Fruit fly (Drosophila melanogaster) S2 (cell line): Measurements from ENCODE around the gene Sgs7.

Experiments used
- CG8478 ChIP-seq: fragments of >200 bp; optimal IDR thresholded peaks from 2 replicates; lab custom pipeline; 2018
- CTCF ChIP-seq, 2 experiments: fragments of >200 bp; optimal IDR thresholded peaks; 2 replicates each; lab custom pipeline; 2018

The Sgs7 gene

DNA sequence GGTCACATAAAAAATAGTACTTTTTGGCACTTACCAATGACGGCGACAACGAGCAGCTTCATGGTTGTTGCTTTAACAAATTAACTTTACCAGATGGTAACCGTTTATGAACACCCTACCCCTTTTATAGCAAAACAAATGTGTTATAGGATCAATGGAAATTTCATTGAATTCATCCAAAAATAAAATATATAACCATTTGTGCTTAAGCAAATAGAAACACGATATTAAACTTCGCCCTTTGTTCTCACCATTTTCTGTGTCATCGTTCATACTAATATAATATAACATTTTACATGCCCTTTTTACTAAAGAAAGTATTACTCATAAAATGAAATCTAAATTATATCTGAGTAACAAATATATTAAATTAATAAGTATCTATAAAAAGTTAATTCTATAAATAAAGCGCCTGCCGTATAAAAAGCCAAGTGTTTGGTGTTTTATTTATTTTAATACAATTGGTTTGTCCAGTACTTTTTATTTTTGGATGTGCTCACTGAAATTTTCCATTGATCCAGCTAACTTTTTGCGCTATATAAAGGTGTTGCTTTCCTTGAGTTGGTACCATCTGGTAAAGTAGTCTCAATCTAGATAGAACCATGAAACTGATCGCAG lies at the start of gene Sgs7, which contains the start of gene Sgs8:
TSS of gene Sgs7 (plus strand) at position 568 of the 618 bp plus-strand sequence.
TSS of gene Sgs8 (minus strand) at position 101 of the 618 bp plus-strand sequence.
- no peak for TF ChIP-seq CG8478 (lab: Kevin White, UChicago)
- no peak for TF ChIP-seq CTCF (optimal IDR thresholded peaks at IDR 0.05; lab: Kevin White, UChicago)

dm6 chr3L:11465371-11465914 lies 44.2 kb upstream of the Sgs7 start, which contains the start of gene Fum3:
TSS of gene Fum3 (minus strand) at chr3L:11465864.
- TF ChIP-seq CG8478 (lab: Kevin White, UChicago) (no peak), CTCF (optimal IDR thresholded peaks at IDR 0.05; lab: Kevin White, UChicago) (no peak)

DNA sequence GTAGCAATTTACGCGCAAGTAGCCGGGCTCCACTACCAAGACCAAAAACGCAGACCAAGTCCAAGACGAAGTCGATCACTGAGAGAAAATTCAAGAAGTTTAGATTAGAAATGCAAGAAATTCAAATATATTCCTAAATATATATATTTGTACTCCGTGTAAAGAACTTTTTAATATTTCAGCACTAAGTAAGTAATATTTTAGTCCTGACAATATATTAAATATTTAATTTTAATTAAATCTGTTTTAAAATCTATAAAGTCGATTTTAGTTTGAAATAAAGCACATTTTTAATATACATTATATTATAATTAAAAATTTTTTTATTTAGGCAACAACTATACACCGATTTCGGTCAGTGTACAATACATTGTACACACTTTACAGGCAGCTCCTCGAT lies 42.7 kb upstream of the Sgs7 start:
- TF ChIP-seq CG8478 (lab: Kevin White, UChicago) (no peak), CTCF (optimal IDR thresholded peaks at IDR 0.05; lab: Kevin White, UChicago) (no peak)

dm6 chr3L:11472388-11472787 lies 37.3 kb upstream of the Sgs7 start:
- TF ChIP-seq CTCF (optimal IDR thresholded peaks at IDR 0.05; lab: Kevin White, UChicago): no peak
- no peak for TF ChIP-seq CG8478 (lab: Kevin White, UChicago)

dm6 chr3L:11472991-11473390 lies 36.7 kb upstream of the Sgs7 start, which contains the start of gene Vha16-3:
TSS of gene Vha16-3 (plus strand) at chr3L:11473291.
- TF ChIP-seq CG8478 (lab: Kevin White, UChicago) (no peak), CTCF (optimal IDR thresholded peaks at IDR 0.05; lab: Kevin White, UChicago) (no peak)

- TF ChIP-seq CTCF (optimal IDR thresholded peaks at IDR 0.05; lab: Kevin White, UChicago) (no peak), CG8478 (lab: Kevin White, UChicago) (no peak)
Observed at dm6 chr3L:11474658-11475057, 35.0 kb upstream of the Sgs7 start, which contains the start of gene Vha16-2. TSS of gene Vha16-2 (plus strand) at chr3L:11474958.

DNA sequence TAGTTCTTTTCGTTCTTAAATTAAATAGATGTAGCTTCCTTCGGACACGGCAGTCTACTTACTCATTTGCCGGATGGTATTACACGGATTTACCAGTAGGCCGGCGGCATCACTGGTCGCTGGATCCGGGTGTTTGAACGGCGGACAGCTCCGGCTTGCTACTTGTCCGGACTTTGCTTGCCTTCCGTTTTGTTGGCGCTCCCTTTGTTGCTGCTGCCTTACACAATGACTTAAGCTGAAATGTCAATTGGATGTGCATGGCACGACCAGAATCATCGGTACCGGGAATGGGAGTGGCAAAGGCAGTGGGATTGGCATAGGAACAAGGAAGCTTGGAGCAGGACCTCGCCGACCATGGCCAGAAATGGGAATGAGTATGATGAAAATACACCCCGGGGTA lies 29.4 kb upstream of the Sgs7 start:
- TF ChIP-seq CTCF (optimal IDR thresholded peaks at IDR 0.05; lab: Kevin White, UChicago): no peak
- TF ChIP-seq CG8478 (lab: Kevin White, UChicago): no peak

- no peak for TF ChIP-seq CG8478 (lab: Kevin White, UChicago)
- TF ChIP-seq CTCF (optimal IDR thresholded peaks at IDR 0.05; lab: Kevin White, UChicago): no peak
Observed at dm6 chr3L:11483135-11483534, 26.5 kb upstream of the Sgs7 start.

DNA sequence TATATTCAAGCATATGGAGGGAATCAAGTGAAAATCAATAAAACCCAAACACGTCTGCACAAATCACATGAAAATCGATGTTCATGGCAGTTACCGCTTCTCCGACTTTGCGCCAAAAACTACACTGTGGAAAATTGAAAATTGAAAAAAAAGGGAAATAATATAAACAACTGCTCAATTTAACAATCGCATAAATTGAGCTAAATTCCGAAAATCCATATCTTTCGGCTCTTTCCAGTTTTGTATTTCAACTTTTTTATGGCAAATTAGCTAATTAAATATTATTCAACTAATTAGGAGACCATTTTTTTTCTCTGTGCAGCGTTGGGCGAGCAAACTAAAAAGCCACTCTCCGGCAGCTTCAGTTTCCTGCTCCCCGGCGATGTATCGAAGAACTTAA lies 25.2 kb upstream of the Sgs7 start:
- no peak for TF ChIP-seq CTCF (optimal IDR thresholded peaks at IDR 0.05; lab: Kevin White, UChicago)
- TF ChIP-seq CG8478 (lab: Kevin White, UChicago): no peak

dm6 chr3L:11485956-11486609 lies 23.6 kb upstream of the Sgs7 start:
- TF ChIP-seq CG8478 (lab: Kevin White, UChicago) (no peak), CTCF (optimal IDR thresholded peaks at IDR 0.05; lab: Kevin White, UChicago) (no peak)

- no peak for TF ChIP-seq CTCF (optimal IDR thresholded peaks at IDR 0.05; lab: Kevin White, UChicago)
- TF ChIP-seq CG8478 (lab: Kevin White, UChicago): no peak
Observed at dm6 chr3L:11487327-11487973, 22.2 kb upstream of the Sgs7 start, which contains the start of gene chrb. TSS of gene chrb (plus strand) at chr3L:11487550.

- TF ChIP-seq CTCF (optimal IDR thresholded peaks at IDR 0.05; lab: Kevin White, UChicago) (no peak), CG8478 (lab: Kevin White, UChicago) (no peak)
Observed at dm6 chr3L:11488264-11488663, 21.4 kb upstream of the Sgs7 start.

- TF ChIP-seq CTCF (optimal IDR thresholded peaks at IDR 0.05; lab: Kevin White, UChicago) (no peak), CG8478 (lab: Kevin White, UChicago) (no peak)
Observed at dm6 chr3L:11489489-11489888, 20.2 kb upstream of the Sgs7 start.

dm6 chr3L:11490539-11490938 lies 19.1 kb upstream of the Sgs7 start:
- TF ChIP-seq CTCF (optimal IDR thresholded peaks at IDR 0.05; lab: Kevin White, UChicago) (no peak), CG8478 (lab: Kevin White, UChicago) (no peak)
